Worm (Caenorhabditis elegans) whole organism, L1 larva: ENCODE results near the gene T24D5.4.
"Not testable (repeated sequence)": the region's sequence is repeated elsewhere in the genome, so short reads cannot be mapped to it uniquely, and the experiment has no call there.

ENCODE experiments used
- C34B4.2 ChIP-seq: sonication (generic microtip); optimal IDR thresholded peaks from 2 replicates; lab custom pipeline; 2017; ENCODE audit warnings: mild to moderate bottlenecking, missing genetic modification characterization, missing compliant biosample characterization
- aha-1 ChIP-seq: fragments of 150-350 bp; optimal IDR thresholded peaks from 2 replicates; lab custom pipeline; 2014; ENCODE audit warnings: missing biosample characterization, missing genetic modification characterization
- alr-1 ChIP-seq: fragments of 200-800 bp; sonication (Bioruptor generic); optimal IDR thresholded peaks from 2 replicates; lab custom pipeline; 2018; ENCODE audit warnings: borderline replicate concordance, mild to moderate bottlenecking, missing genetic modification characterization, missing compliant biosample characterization
- ama-1 ChIP-seq: fragments of 150-350 bp; optimal IDR thresholded peaks from 2 replicates; lab custom pipeline; 2014
- blmp-1 ChIP-seq: fragments of 150-350 bp; optimal IDR thresholded peaks from 2 replicates; lab custom pipeline; 2014; ENCODE audit warnings: missing biosample characterization, missing genetic modification characterization
- ceh-88 ChIP-seq: fragments of 200-800 bp; sonication (Bioruptor generic); IDR thresholded peaks from 2 replicates; pipeline ENCODE4 v1.3.6; 2022; ENCODE audit warnings: missing genetic modification characterization, missing compliant biosample characterization
- dpl-1 ChIP-seq, 3 experiments: fragments of 150-350 bp in 2 of 3; sonication (generic microtip) in 1 of 3; optimal IDR thresholded peaks; 2 replicates each; lab custom pipeline; 2014 to 2017; ENCODE audit warnings: missing biosample characterization in 3 of 3, missing genetic modification characterization in 3 of 3, missing genetic modification reagents in 3 of 3
- efl-3 ChIP-seq: fragments of 200-800 bp; sonication (Bioruptor generic); optimal IDR thresholded peaks from 2 replicates; lab custom pipeline; 2018; ENCODE audit warnings: mild to moderate bottlenecking, missing genetic modification characterization, missing compliant biosample characterization
- egl-13 ChIP-seq: sonication (generic microtip); optimal IDR thresholded peaks from 2 replicates; lab custom pipeline; 2016; ENCODE audit warnings: missing genotype, missing genetic modification reagents, missing genetic modification characterization, missing compliant biosample characterization
- elt-3 ChIP-seq, 6 experiments: fragments of 150-350 bp in 1 of 6; sonication (generic microtip); optimal IDR thresholded peaks; 2 replicates each; lab custom pipeline; 2017 to 2018; ENCODE audit warnings: missing biosample characterization in 6 of 6, missing genetic modification characterization in 6 of 6, inconsistent platforms in 1 of 6
- ets-5 ChIP-seq: fragments of 200-800 bp; sonication (Bioruptor generic); IDR thresholded peaks from 2 replicates; pipeline ENCODE4 v1.3.6; 2022; ENCODE audit warnings: missing genetic modification characterization, missing compliant biosample characterization
- hlh-4 ChIP-seq: sonication (generic microtip); optimal IDR thresholded peaks from 2 replicates; lab custom pipeline; 2016; ENCODE audit warnings: mild to moderate bottlenecking, missing genetic modification characterization, missing compliant biosample characterization
- hpl-2 ChIP-seq: fragments of 150-350 bp; optimal IDR thresholded peaks from 2 replicates; lab custom pipeline; 2014; ENCODE audit warnings: missing biosample characterization, missing genetic modification reagents, missing genetic modification characterization
- irx-1 ChIP-seq: sonication (generic microtip); optimal IDR thresholded peaks from 2 replicates; lab custom pipeline; 2016; ENCODE audit warnings: missing genetic modification characterization, missing compliant biosample characterization
- isw-1 ChIP-seq: fragments of 200-800 bp; sonication (Bioruptor generic); IDR thresholded peaks from 2 replicates; pipeline ENCODE4 v1.3.6; 2022; ENCODE audit warnings: missing genetic modification characterization, missing compliant biosample characterization
- lin-35 ChIP-seq, 2 experiments: fragments of 150-350 bp; optimal IDR thresholded peaks; 2 replicates each; lab custom pipeline; 2014; ENCODE audit warnings: missing biosample characterization in 2 of 2, missing genetic modification characterization in 2 of 2, missing genetic modification reagents in 2 of 2
- lin-39 ChIP-seq: fragments of 150-350 bp; optimal IDR thresholded peaks from 2 replicates; lab custom pipeline; 2014; ENCODE audit warnings: missing biosample characterization, missing genetic modification reagents, missing genetic modification characterization
- lsy-2 ChIP-seq, 2 experiments: fragments of 150-350 bp; optimal IDR thresholded peaks; 2 replicates each; lab custom pipeline; 2014; ENCODE audit warnings: missing biosample characterization in 2 of 2, missing genetic modification characterization in 2 of 2
- mab-9 ChIP-seq: fragments of 200-800 bp; sonication (Bioruptor generic); IDR thresholded peaks from 2 replicates; pipeline ENCODE4 v1.3.6; 2022; ENCODE audit warnings: missing genetic modification reagents, missing genetic modification characterization, missing compliant biosample characterization
- mef-2 ChIP-seq: fragments of 150-350 bp; optimal IDR thresholded peaks from 2 replicates; lab custom pipeline; 2014; ENCODE audit warnings: missing biosample characterization, missing genetic modification characterization
- mep-1 ChIP-seq: fragments of 150-350 bp; optimal IDR thresholded peaks from 2 replicates; lab custom pipeline; 2014; ENCODE audit warnings: missing biosample characterization, missing genetic modification characterization
- nhr-19 ChIP-seq: fragments of 200-800 bp; sonication (Bioruptor generic); conservative IDR thresholded peaks from 2 replicates; pipeline ENCODE4 v1.3.6; 2022; ENCODE audit warnings: missing genetic modification characterization, missing compliant biosample characterization
- nhr-47 ChIP-seq: sonication (generic microtip); optimal IDR thresholded peaks from 2 replicates; lab custom pipeline; 2016; ENCODE audit warnings: mild to moderate bottlenecking, missing genetic modification characterization, moderate library complexity, missing compliant biosample characterization
- nhr-85 ChIP-seq: sonication (generic microtip); peaks from one replicate; lab custom pipeline; 2016; ENCODE audit warnings: missing genetic modification characterization, inconsistent platforms, missing compliant biosample characterization
- pag-3 ChIP-seq: sonication (generic microtip); optimal IDR thresholded peaks from 2 replicates; lab custom pipeline; 2017; ENCODE audit warnings: missing genetic modification characterization, mild to moderate bottlenecking, missing compliant biosample characterization, antibody characterized with exemption, borderline replicate concordance; ENCODE audit not compliant: insufficient read depth
- pax-3 ChIP-seq: fragments of 200-800 bp; sonication (Bioruptor generic); optimal IDR thresholded peaks from 2 replicates; lab custom pipeline; 2018; ENCODE audit warnings: mild to moderate bottlenecking, missing genetic modification characterization, moderate library complexity, missing compliant biosample characterization
- skn-1 ChIP-seq: fragments of 150-350 bp; optimal IDR thresholded peaks from 2 replicates; lab custom pipeline; 2014; ENCODE audit warnings: missing biosample characterization, missing genetic modification characterization
- snu-23 ChIP-seq: sonication (generic microtip); optimal IDR thresholded peaks from 2 replicates; lab custom pipeline; 2016; ENCODE audit warnings: missing genetic modification characterization, missing compliant biosample characterization
- sup-37 ChIP-seq: fragments of 200-800 bp; sonication (Bioruptor generic); optimal IDR thresholded peaks from 2 replicates; lab custom pipeline; 2018; ENCODE audit warnings: mild to moderate bottlenecking, missing genetic modification characterization, missing compliant biosample characterization
- swsn-7 ChIP-seq: sonication (generic microtip); optimal IDR thresholded peaks from 2 replicates; lab custom pipeline; 2016; ENCODE audit warnings: missing genetic modification characterization, missing compliant biosample characterization
- tbx-2 ChIP-seq: sonication (generic microtip); optimal IDR thresholded peaks from 2 replicates; lab custom pipeline; 2016; ENCODE audit warnings: missing genetic modification characterization, missing compliant biosample characterization
- unc-130 ChIP-seq: fragments of 150-350 bp; optimal IDR thresholded peaks from 2 replicates; lab custom pipeline; 2017; ENCODE audit warnings: missing biosample characterization, missing genetic modification characterization, inconsistent platforms
- unc-30 ChIP-seq: sonication (generic microtip); optimal IDR thresholded peaks from 2 replicates; lab custom pipeline; 2017; ENCODE audit warnings: missing biosample characterization, missing genetic modification characterization
- unc-62 ChIP-seq: fragments of 150-350 bp; optimal IDR thresholded peaks from 2 replicates; lab custom pipeline; 2014; ENCODE audit warnings: missing biosample characterization, missing genetic modification reagents, missing genetic modification characterization
- unc-86 ChIP-seq: sonication (generic microtip); optimal IDR thresholded peaks from 2 replicates; lab custom pipeline; 2016; ENCODE audit warnings: missing genetic modification characterization, missing compliant biosample characterization
- unc-98 ChIP-seq: fragments of 200-800 bp; sonication (Bioruptor generic); IDR thresholded peaks from 2 replicates; pipeline ENCODE4 v1.3.6; 2022; ENCODE audit warnings: missing genetic modification characterization, missing compliant biosample characterization
- xbp-1 ChIP-seq: sonication (generic microtip); optimal IDR thresholded peaks from 2 replicates; lab custom pipeline; 2016; ENCODE audit warnings: missing genetic modification characterization, missing compliant biosample characterization
- zag-1 ChIP-seq: fragments of 150-350 bp; optimal IDR thresholded peaks from 2 replicates; lab custom pipeline; 2014; ENCODE audit warnings: missing biosample characterization, missing genetic modification characterization
- zip-4 ChIP-seq: fragments of 200-800 bp; sonication (Bioruptor generic); optimal IDR thresholded peaks from 2 replicates; lab custom pipeline; 2018; ENCODE audit warnings: mild to moderate bottlenecking, missing genetic modification characterization, moderate library complexity, missing compliant biosample characterization
- ztf-4 ChIP-seq: fragments of 150-350 bp; optimal IDR thresholded peaks from 2 replicates; lab custom pipeline; 2014; ENCODE audit warnings: missing biosample characterization, missing genetic modification characterization

The T24D5.4 gene

DNA sequence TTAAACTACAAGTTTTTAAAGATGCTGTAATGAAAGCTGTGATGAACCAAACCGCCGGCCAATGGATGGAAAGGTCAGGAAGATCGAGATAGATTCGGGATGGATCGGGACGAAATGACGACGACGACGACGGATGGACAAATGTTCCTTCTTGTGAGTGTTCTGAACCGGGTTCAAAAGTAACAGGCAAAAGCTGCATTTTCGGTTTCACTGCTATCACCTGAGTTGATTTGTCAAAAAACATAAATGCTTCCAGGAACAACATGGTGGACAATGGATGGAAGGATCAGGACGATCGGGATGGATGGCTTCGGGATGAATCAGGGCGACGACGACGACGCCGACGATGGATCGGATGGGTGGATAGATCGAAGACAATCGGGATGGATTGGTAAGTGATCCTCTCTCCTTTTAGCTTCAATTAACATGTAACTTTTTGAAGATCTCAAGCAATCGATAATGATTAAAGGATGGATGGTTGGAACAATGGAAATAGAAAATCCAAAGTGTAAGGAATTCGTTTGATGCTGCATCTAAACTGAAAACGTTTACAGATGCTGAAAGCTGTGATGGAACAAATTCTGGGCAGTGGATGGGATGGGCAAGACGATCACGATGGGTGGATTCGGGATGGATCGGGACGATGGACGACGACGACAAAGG lies 6.5 kb downstream of the T24D5.4 start, which contains the start of the genes T24D5.6 and R09A8.9:
Gene T24D5.6 (plus strand): TSS at position 301 of the 663 bp plus-strand sequence.
Gene R09A8.9 (plus strand): TSS at position 613 of the 663 bp plus-strand sequence.
- TF ChIP-seq unc-98 (GFP tag; lab: Robert Waterston, UW): no peak

ce11 chrX:12613451-12613850 lies 16.5 kb downstream of the T24D5.4 start, which contains the start of gene R09A8.1:
TSS of gene R09A8.1 (plus strand) at chrX:12613751.
- TF ChIP-seq pag-3 (tag; lab: Kevin White, UChicago); lin-35 (GFP tag; optimal IDR thresholded peaks at IDR 0.05; lab: Kevin White, UChicago); isw-1 (GFP tag; lab: Robert Waterston, UW): not testable (repeated sequence)

ce11 chrX:12618447-12618846 lies 21.5 kb downstream of the T24D5.4 start:
- TF ChIP-seq unc-62 (GFP tag; lab: Kevin White, UChicago) (no peak), skn-1 (tag; lab: Kevin White, UChicago) (no peak), irx-1 (tag; lab: Kevin White, UChicago) (no peak), hpl-2 (GFP tag; lab: Kevin White, UChicago) (no peak)
- TF ChIP-seq, all 84 proteins: peak for 0

- TF ChIP-seq pax-3 (tag; lab: Kevin White, UChicago) (no peak), hpl-2 (GFP tag; lab: Kevin White, UChicago) (no peak), nhr-19 (GFP tag; lab: Robert Waterston, UW) (no peak), C34B4.2 (no peak), lin-39 (no peak), elt-3 (tag; optimal IDR thresholded peaks at IDR 0.05; lab: Kevin White, UChicago) (no peak), isw-1 (GFP tag; lab: Robert Waterston, UW) (no peak), dpl-1 (GFP tag; optimal IDR thresholded peaks at IDR 0.05; lab: Kevin White, UChicago) (no peak)
- TF ChIP-seq, all 84 proteins: peak for 0
These were observed 22.2 kb downstream of the T24D5.4 start, which contains the start of gene R09A8.2 for ce11 chrX:12619165-12619564. TSS of gene R09A8.2 (plus strand) at chrX:12619465.

DNA sequence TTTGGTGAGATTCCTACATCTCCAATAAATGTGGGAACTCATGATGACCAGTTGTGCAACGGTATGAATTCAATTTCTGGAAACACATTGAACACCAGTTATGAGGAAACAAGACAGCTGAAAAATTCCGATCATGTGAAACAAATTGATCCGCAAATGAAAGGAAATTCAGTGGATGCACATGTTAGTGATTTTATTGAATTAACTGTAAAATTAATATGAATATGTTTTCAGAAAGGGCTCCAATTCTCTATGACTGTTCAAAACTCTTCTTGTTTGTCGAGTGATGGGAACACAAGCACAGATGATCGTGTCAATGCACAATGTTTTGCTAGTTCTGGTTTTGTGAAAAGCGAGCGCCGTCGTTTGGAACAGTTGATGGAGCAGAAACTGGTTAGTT lies 23.3 kb downstream of the T24D5.4 start:
- TF ChIP-seq nhr-47 (no peak), xbp-1 (tag; lab: Kevin White, UChicago) (no peak), zag-1 (tag; lab: Kevin White, UChicago) (no peak), pag-3 (tag; lab: Kevin White, UChicago) (no peak), ceh-88 (GFP tag; lab: Robert Waterston, UW) (no peak), ets-5 (GFP tag; lab: Robert Waterston, UW) (no peak), tbx-2 (tag; lab: Kevin White, UChicago) (no peak), blmp-1 (tag; lab: Kevin White, UChicago) (no peak), sup-37 (GFP tag; lab: Kevin White, UChicago) (no peak), mep-1 (tag; lab: Kevin White, UChicago) (no peak), unc-86 (tag; lab: Kevin White, UChicago) (no peak), dpl-1 (GFP tag; optimal IDR thresholded peaks at IDR 0.05; lab: Kevin White, UChicago) (no peak), ztf-4 (no peak), nhr-19 (GFP tag; lab: Robert Waterston, UW) (no peak)

DNA sequence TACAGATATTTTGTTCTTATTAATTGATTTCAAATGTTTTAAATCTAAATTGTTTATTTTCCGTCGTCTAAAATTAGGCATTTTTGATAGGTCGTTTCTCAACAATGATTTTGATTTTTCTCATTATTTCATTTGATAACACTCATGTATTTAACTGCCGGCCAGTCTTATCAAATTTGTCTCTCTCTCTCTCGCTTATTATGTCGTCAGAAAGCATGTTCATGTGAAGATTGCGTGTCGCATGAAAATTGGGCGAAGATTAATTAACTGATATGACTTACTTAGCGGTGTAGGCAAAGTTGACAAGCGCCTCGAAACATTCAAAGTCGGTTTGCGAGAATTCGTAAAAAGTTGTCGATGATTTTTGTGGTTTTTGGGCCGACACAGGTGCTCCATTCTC lies 30.8 kb downstream of the T24D5.4 start:
- TF ChIP-seq efl-3 (GFP tag; lab: Kevin White, UChicago): no peak
- no peak for TF ChIP-seq swsn-7 (tag; lab: Kevin White, UChicago)
- no peak for TF ChIP-seq aha-1
- TF ChIP-seq blmp-1 (tag; lab: Kevin White, UChicago): peak; percentile 70
- TF ChIP-seq alr-1 (tag; lab: Kevin White, UChicago): no peak
- peak; percentile 25 for TF ChIP-seq snu-23
- TF ChIP-seq nhr-85 (tag; lab: Kevin White, UChicago): peak; percentile 71
- TF ChIP-seq ama-1 (lab: Kevin White, UChicago): no peak
- TF ChIP-seq lin-35 (GFP tag; optimal IDR thresholded peaks at IDR 0.05; lab: Kevin White, UChicago): peak in 1 of 2 experiments; percentile 9
- TF ChIP-seq zip-4: no peak
- peak; percentile 9 for TF ChIP-seq unc-130 (tag; lab: Kevin White, UChicago)
- TF ChIP-seq mef-2 (tag; lab: Kevin White, UChicago): no peak
- TF ChIP-seq unc-30 (tag; lab: Kevin White, UChicago): no peak
- no peak for TF ChIP-seq pag-3 (tag; lab: Kevin White, UChicago)
- peak in 1 of 2 experiments; percentile 14 for TF ChIP-seq lsy-2 (tag; optimal IDR thresholded peaks at IDR 0.05; lab: Kevin White, UChicago)
- no peak for TF ChIP-seq isw-1 (GFP tag; lab: Robert Waterston, UW)
- peak; percentile 17; the same call in 1 of the 2 replicates for TF ChIP-seq nhr-19 (GFP tag; lab: Robert Waterston, UW)
- no peak for TF ChIP-seq egl-13 (tag; lab: Kevin White, UChicago)
- no peak for TF ChIP-seq hlh-4 (tag; lab: Kevin White, UChicago)
- no peak for TF ChIP-seq mab-9 (GFP tag; lab: Robert Waterston, UW)
- TF ChIP-seq nhr-47: no peak
